Worm (Caenorhabditis elegans): ENCODE data around the gene C32H11.4.

Gene C32H11.4

DNA sequence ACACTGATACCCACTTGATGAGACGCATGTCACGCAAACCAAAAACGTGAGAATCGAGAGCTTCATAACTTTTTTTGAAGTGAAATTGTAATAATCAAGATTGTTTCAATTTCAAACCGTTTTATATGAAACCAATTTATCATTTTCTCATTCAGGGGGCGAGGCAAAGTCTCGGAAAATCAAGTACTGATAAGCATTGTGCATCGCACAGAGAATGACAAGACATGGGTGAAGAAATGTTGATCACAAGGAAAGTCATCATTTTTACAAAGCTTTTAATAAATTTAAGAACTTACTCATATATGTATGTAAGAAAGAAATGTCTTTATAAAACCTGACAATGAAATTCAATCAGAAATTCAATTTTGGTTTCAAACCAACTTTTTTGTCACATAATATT lies 14.5 kb upstream of the C32H11.4 start, which contains the start of gene K08D8.3:
Gene K08D8.3 (minus strand): TSS at position 131 of the 400 bp plus-strand sequence.
- TF ChIP-seq ztf-23 (GFP tag; IDR thresholded peaks at IDR 0.05) = no peak
- TF ChIP-seq flt-1 (GFP tag; IDR thresholded peaks at IDR 0.05) = no peak
- no peak for TF ChIP-seq tab-1 (GFP tag; IDR thresholded peaks at IDR 0.05)
- no peak for TF ChIP-seq cog-1 (tag; optimal IDR thresholded peaks at IDR 0.05)
- no peak for TF ChIP-seq T22C8.4 (GFP tag; IDR thresholded peaks at IDR 0.05)
- TF ChIP-seq ref-1 (GFP tag; conservative IDR thresholded peaks at IDR 0.05) = no peak
- no peak for TF ChIP-seq ztf-29 (GFP tag; IDR thresholded peaks at IDR 0.05)
- no peak for TF ChIP-seq klf-2 (GFP tag; conservative IDR thresholded peaks at IDR 0.05)
- TF ChIP-seq med-1 (GFP tag; optimal IDR thresholded peaks at IDR 0.05; ENCODE audit: insufficient read depth) = no peak

DNA sequence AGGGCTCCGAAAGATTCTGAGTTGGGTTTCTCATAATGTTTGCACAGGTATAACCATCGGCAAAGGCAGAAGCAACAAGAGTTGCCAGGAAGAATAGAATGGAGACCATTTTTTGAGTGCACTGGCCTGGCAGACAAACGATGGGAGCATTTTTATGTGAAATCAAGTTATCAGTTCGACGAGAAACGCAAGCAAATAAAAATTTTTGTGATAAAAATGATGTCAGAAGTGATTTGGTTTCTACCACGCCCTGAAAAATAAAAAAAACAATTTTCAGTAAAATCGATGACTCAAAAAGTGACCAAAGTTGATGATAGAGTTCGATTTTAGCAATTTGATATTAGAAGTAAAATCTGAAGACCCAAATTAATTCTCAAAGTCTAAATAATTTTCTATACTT lies 11.2 kb upstream of the C32H11.4 start, which contains the start of gene K08D8.4:
Gene K08D8.4 (minus strand): TSS at position 128 of the 400 bp plus-strand sequence.
- no peak for TF ChIP-seq ztf-29 (GFP tag; IDR thresholded peaks at IDR 0.05)
- no peak for TF ChIP-seq klf-2 (GFP tag; conservative IDR thresholded peaks at IDR 0.05)
- TF ChIP-seq T22C8.4 (GFP tag; IDR thresholded peaks at IDR 0.05) = no peak
- TF ChIP-seq ztf-23 (GFP tag; IDR thresholded peaks at IDR 0.05) = no peak
- no peak for TF ChIP-seq cog-1 (tag; optimal IDR thresholded peaks at IDR 0.05)
- no peak for TF ChIP-seq tab-1 (GFP tag; IDR thresholded peaks at IDR 0.05)
- TF ChIP-seq flt-1 (GFP tag; IDR thresholded peaks at IDR 0.05) = no peak
- TF ChIP-seq med-1 (GFP tag; optimal IDR thresholded peaks at IDR 0.05; ENCODE audit: insufficient read depth) = no peak
- TF ChIP-seq ref-1 (GFP tag; conservative IDR thresholded peaks at IDR 0.05) = no peak

DNA sequence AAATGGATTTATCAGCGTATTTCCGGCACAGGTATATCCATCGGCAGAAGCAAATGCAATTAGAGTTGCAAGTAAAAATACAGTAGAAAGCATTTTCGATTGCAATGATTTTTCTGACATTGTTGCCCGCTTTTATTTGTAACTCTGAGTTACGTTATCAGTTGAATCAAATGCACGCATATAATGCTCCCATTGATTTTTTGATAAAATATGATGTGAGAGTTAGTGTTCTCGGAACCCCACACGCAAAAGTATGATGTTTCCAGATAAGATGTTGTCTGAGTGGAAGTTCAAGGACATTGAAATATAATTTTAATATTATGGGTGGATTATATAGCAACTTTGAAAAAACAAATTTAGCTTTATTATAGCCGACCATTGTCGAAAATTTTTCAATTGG lies 9.1 kb upstream of the C32H11.4 start, which contains the start of gene K08D8.5:
Gene K08D8.5 (minus strand): TSS at position 140 of the 400 bp plus-strand sequence.
- no peak for TF ChIP-seq tab-1 (GFP tag; IDR thresholded peaks at IDR 0.05)

DNA sequence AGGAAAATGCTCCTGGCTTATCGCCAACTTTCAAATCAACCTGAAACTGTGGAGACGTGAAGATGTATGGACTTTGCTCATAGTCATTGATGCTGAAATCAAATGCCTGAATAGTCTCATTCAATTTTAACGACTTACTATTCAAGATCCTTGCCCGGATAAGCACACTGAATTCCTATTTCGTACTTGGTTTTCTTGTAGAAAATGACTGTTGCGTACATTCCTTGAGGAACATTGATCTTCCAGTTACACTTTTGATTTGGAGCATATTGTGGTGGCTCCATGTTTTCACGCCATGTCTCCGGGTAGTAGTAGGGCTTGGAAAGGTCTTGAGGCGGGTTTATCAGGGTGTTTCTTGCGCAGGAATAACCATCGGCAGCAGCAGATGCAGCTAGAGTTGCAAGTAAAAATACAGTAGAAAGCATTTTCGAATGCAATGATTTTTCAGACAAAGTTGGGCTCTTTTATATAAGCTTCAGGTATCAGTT lies 6.5 kb upstream of the C32H11.4 start, which contains the start of gene irg-6:
Gene irg-6 (minus strand): TSS at position 438 of the 488 bp plus-strand sequence.
- TF ChIP-seq ztf-23 (GFP tag; IDR thresholded peaks at IDR 0.05) (no peak), ref-1 (GFP tag; conservative IDR thresholded peaks at IDR 0.05) (no peak), flt-1 (GFP tag; IDR thresholded peaks at IDR 0.05) (no peak), T22C8.4 (GFP tag; IDR thresholded peaks at IDR 0.05) (no peak), ztf-29 (GFP tag; IDR thresholded peaks at IDR 0.05) (no peak), med-1 (GFP tag; optimal IDR thresholded peaks at IDR 0.05; ENCODE audit: insufficient read depth) (no peak), tab-1 (GFP tag; IDR thresholded peaks at IDR 0.05) (no peak), cog-1 (tag; optimal IDR thresholded peaks at IDR 0.05) (no peak), klf-2 (GFP tag; conservative IDR thresholded peaks at IDR 0.05) (no peak)

DNA sequence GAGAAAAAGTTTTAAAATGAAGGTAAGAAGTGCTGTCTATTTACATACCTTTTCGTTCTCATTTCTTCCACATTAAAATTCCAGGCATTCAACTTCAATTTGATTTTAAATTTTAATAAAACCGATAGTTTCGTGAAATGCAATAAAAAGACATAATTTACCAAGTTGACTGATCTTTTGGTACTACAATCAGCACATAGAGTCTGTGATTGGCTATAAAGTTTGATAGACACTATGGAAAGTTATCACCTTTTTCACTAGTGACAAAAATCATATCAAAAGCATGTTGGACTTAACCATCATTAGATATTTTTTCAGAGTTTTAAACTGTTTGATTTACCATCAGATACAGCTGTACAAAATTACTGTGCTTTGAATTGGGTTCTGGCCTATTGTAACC lies 5.6 kb upstream of the C32H11.4 start, which contains the start of gene srz-15:
Gene srz-15 (plus strand): TSS at position 301 of the 400 bp plus-strand sequence.
- TF ChIP-seq tab-1 (GFP tag; IDR thresholded peaks at IDR 0.05) (no peak), ztf-29 (GFP tag; IDR thresholded peaks at IDR 0.05) (no peak), cog-1 (tag; optimal IDR thresholded peaks at IDR 0.05) (no peak), T22C8.4 (GFP tag; IDR thresholded peaks at IDR 0.05) (no peak), flt-1 (GFP tag; IDR thresholded peaks at IDR 0.05) (no peak), med-1 (GFP tag; optimal IDR thresholded peaks at IDR 0.05; ENCODE audit: insufficient read depth) (no peak), klf-2 (GFP tag; conservative IDR thresholded peaks at IDR 0.05) (no peak), ref-1 (GFP tag; conservative IDR thresholded peaks at IDR 0.05) (no peak), ztf-23 (GFP tag; IDR thresholded peaks at IDR 0.05) (no peak)

DNA sequence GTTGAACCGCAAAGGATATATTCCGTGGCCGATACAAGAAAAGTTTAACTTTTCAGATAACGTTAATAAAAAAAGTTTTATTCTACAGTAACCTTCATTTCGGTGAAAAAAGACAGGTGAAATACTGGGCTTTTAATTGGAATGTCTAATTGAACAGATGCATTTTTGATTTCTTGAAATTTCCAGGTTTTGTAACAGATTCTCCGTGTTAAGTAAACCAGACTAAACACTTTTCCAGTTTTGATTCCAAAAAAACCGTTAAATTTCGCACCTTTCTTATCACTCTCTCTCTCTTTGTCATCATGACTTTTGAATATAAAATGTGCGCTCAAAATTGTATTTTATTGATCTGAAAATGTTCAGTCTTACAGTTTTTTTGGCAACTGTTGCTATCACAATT lies 2.8 kb upstream of the C32H11.4 start, which contains the start of gene C32H11.3:
Gene C32H11.3 (plus strand): TSS at position 301 of the 400 bp plus-strand sequence.
- no peak for TF ChIP-seq flt-1 (GFP tag; IDR thresholded peaks at IDR 0.05)
- TF ChIP-seq med-1 (GFP tag; optimal IDR thresholded peaks at IDR 0.05; ENCODE audit: insufficient read depth) = no peak
- TF ChIP-seq tab-1 (GFP tag; IDR thresholded peaks at IDR 0.05) = no peak
- no peak for TF ChIP-seq cog-1 (tag; optimal IDR thresholded peaks at IDR 0.05)
- TF ChIP-seq klf-2 (GFP tag; conservative IDR thresholded peaks at IDR 0.05) = no peak
- no peak for TF ChIP-seq T22C8.4 (GFP tag; IDR thresholded peaks at IDR 0.05)
- no peak for TF ChIP-seq ztf-29 (GFP tag; IDR thresholded peaks at IDR 0.05)
- no peak for TF ChIP-seq ref-1 (GFP tag; conservative IDR thresholded peaks at IDR 0.05)
- TF ChIP-seq ztf-23 (GFP tag; IDR thresholded peaks at IDR 0.05) = no peak

DNA sequence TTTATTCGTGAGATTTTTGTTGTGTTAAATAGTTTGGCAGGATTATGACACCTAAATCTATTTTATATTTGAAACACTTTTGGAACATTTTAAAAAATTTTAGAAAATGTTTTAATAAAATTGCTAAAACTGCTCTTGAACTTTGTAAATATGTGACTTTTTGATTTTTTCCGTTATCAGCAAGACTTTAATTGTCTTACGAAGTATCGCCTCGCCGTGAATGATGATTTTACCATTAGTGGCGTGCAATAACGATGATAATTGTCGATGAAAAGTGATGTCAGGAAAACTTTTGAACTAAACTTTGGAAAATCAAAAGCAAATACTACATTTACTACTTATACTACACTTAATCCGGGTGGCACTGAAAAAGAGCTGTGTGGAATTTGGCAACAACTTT lies 511 bp upstream of the C32H11.4 start:
- TF ChIP-seq flt-1 (GFP tag; IDR thresholded peaks at IDR 0.05) (no peak), ztf-29 (GFP tag; IDR thresholded peaks at IDR 0.05) (no peak), ref-1 (GFP tag; conservative IDR thresholded peaks at IDR 0.05) (no peak), med-1 (GFP tag; optimal IDR thresholded peaks at IDR 0.05; ENCODE audit: insufficient read depth) (no peak), tab-1 (GFP tag; IDR thresholded peaks at IDR 0.05) (no peak), cog-1 (tag; optimal IDR thresholded peaks at IDR 0.05) (no peak), T22C8.4 (GFP tag; IDR thresholded peaks at IDR 0.05) (no peak), ztf-23 (GFP tag; IDR thresholded peaks at IDR 0.05) (no peak), klf-2 (GFP tag; conservative IDR thresholded peaks at IDR 0.05) (no peak)

DNA sequence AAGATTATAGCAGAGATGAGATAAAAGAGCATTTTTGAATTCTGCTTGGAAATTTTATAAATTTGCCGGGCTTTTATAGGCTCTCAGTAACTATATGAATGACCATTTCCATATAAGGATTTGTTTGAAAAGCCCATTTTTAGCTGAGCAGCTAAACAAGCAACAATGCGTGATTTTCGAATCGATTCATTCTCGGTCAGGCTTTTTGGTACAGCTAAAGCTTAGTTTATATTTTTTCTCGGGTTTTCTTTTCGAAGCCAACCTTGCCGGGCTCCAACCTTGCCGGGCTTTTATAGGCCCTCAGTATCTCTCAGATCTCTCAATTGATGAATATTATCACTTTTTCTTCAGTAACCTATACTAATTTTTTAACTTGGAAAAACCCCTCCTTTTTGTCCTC lies 3.3 kb downstream of the C32H11.4 start, which contains the start of gene srlf-4:
Gene srlf-4 (minus strand): TSS at position 101 of the 400 bp plus-strand sequence.
- no peak for TF ChIP-seq klf-2 (GFP tag; conservative IDR thresholded peaks at IDR 0.05)

DNA sequence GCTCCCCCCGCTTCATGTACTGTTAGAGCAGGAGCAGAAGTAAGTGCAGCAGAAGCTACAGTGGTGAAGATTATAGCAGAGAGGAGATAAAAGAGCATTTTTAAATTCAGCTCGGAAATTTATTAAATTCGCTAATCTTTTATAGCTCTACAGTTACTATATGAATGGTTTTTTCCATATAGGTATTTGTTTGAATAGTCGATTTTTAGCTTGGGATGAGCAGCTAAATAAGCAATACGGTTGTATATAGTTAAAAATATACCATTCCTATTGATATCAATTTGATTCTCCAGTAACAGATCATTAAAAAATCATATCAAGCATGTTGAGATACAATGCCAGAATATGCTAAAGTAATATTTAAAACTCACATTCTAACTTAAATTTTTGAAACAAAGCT lies 5.6 kb downstream of the C32H11.4 start, which contains the start of gene srlf-5:
Gene srlf-5 (minus strand): TSS at position 101 of the 400 bp plus-strand sequence.
- TF ChIP-seq T22C8.4 (GFP tag; IDR thresholded peaks at IDR 0.05) (no peak), cog-1 (tag; optimal IDR thresholded peaks at IDR 0.05) (no peak), flt-1 (GFP tag; IDR thresholded peaks at IDR 0.05) (no peak), ztf-29 (GFP tag; IDR thresholded peaks at IDR 0.05) (no peak), klf-2 (GFP tag; conservative IDR thresholded peaks at IDR 0.05) (no peak), tab-1 (GFP tag; IDR thresholded peaks at IDR 0.05) (no peak), med-1 (GFP tag; optimal IDR thresholded peaks at IDR 0.05; ENCODE audit: insufficient read depth) (no peak), ztf-23 (GFP tag; IDR thresholded peaks at IDR 0.05) (no peak), ref-1 (GFP tag; conservative IDR thresholded peaks at IDR 0.05) (no peak)

DNA sequence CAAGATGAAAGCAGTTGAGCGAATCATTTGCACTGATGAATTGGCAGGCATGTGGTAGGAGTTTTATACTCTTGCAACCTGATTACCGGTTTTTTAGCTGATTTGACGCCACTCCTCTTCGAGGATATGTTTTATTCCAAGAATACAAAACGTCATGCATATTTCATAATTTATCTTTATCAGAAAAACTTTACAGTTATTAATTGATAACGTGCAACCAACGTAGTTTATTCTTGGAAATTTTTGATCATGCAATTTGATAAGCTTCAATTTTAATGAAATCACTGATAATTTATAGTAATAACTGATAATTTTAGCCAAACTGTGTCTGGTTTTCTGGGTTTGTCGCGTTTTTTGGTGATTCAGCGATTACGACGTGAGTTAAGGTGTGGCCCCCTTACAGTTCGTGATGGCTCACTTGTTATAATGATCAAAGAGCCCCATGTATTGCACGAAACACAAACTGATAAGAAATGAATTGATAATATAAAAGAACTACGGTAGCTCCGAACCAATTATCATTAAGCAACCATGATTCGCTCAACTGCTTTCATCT lies 15.2 kb downstream of the C32H11.4 start, which contains the start of the genes cld-1 and dod-21:
Gene cld-1 (minus strand): TSS at position 51 of the 556 bp plus-strand sequence.
Gene dod-21 (plus strand): TSS at position 518 of the 556 bp plus-strand sequence.
- TF ChIP-seq klf-2 (GFP tag; conservative IDR thresholded peaks at IDR 0.05) (no peak), cog-1 (tag; optimal IDR thresholded peaks at IDR 0.05) (no peak), T22C8.4 (GFP tag; IDR thresholded peaks at IDR 0.05) (no peak)
